Fruit fly (Drosophila melanogaster) whole organism, adult: ENCODE results near the gene pyd.

ENCODE experiments used
- CG33017 ChIP-seq: fragments of 200-800 bp; sonication (Bioruptor generic); optimal IDR thresholded peaks from 2 replicates; lab custom pipeline; 2018; ENCODE audit warnings: missing biosample characterization, mild to moderate bottlenecking, missing genetic modification characterization, moderate library complexity
- CG7101 ChIP-seq: fragments of 200-800 bp; sonication (Bioruptor generic); optimal IDR thresholded peaks from 2 replicates; lab custom pipeline; 2018; ENCODE audit warnings: missing biosample characterization, mild to moderate bottlenecking, missing genetic modification characterization, moderate library complexity
- kay ChIP-seq: fragments of 200-800 bp; sonication (Bioruptor generic); peaks from one replicate; lab custom pipeline; 2016; ENCODE audit warnings: missing biosample characterization, missing genetic modification characterization, borderline replicate concordance
- toe ChIP-seq: fragments of 200-800 bp; sonication (Bioruptor generic); optimal IDR thresholded peaks from 2 replicates; lab custom pipeline; 2016; ENCODE audit warnings: missing biosample characterization, missing genetic modification characterization

DNA sequence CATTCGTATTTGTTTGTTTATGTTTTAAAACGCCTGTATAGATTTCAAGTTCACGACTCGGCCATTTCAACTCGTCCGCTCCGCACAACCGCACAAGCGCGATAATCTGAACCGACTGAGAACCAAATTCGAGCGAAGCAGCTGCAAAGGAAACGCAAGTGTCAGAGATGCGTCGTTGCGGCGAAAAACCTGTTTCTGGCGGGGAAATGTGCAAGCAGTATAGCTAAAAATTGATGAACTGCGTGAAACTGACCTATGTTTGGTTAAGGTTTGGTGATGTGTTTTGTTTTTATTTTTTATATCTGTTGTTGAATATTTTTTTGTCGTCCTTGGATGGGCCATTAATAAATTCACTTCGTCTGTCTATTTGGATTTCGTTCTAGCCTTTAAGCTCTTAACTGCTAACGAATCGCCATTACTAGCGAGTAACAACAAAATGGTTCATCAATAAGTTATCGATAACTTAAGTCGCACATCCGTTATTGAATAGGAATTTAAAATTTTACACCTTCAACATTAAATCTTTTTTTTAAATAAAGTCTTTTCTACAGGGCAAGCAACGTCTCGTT lies at the start of gene pyd:
- peak; percentile 88 for TF ChIP-seq kay (GFP tag; lab: Kevin White, UChicago)
- TF ChIP-seq CG7101: peak; percentile 68
- TF ChIP-seq CG33017 (tag; lab: Kevin White, UChicago): no peak
- peak; percentile 75 for TF ChIP-seq toe (GFP tag; lab: Kevin White, UChicago)
